Worm (Caenorhabditis elegans) whole organism, young adult: ENCODE data around the gene F07H5.10.

Experiments used
- aptf-2 ChIP-seq: fragments of 200-800 bp; sonication (Bioruptor generic); conservative IDR thresholded peaks from 2 replicates; pipeline ENCODE4 v1.3.6; 2022; ENCODE audit warnings: missing genetic modification reagents, missing genetic modification characterization, missing compliant biosample characterization
- cebp-1 ChIP-seq, 2 experiments: fragments of 200-800 bp in 1 of 2; sonication (Bioruptor generic) in 1 of 2; sonication (generic microtip) in 1 of 2; IDR thresholded peaks in 1 of 2; optimal IDR thresholded peaks in 1 of 2; 2 replicates each; pipeline versions ENCODE4 v1.3.6 to Lab custom; 2017 to 2022; ENCODE audit warnings: missing compliant biosample characterization in 2 of 2, missing genetic modification characterization in 2 of 2, mild to moderate bottlenecking in 1 of 2, missing genetic modification reagents in 1 of 2, moderate library complexity in 1 of 2
- cebp-2 ChIP-seq: fragments of 200-800 bp; sonication (Bioruptor generic); IDR thresholded peaks from 2 replicates; pipeline ENCODE4 v1.3.6; 2022; ENCODE audit warnings: missing genetic modification characterization, missing compliant biosample characterization
- dpff-1 ChIP-seq: sonication (generic microtip); optimal IDR thresholded peaks from 2 replicates; lab custom pipeline; 2017; ENCODE audit warnings: mild to moderate bottlenecking, missing genetic modification characterization, missing compliant biosample characterization
- lin-40 ChIP-seq: sonication (generic microtip); optimal IDR thresholded peaks from 2 replicates; lab custom pipeline; 2016; ENCODE audit warnings: missing genetic modification characterization, mild to moderate bottlenecking, missing compliant biosample characterization, missing genotype, missing genetic modification reagents
- sptf-2 ChIP-seq: fragments of 200-800 bp; sonication (Bioruptor generic); optimal IDR thresholded peaks from 2 replicates; lab custom pipeline; 2018; ENCODE audit warnings: mild to moderate bottlenecking, missing genetic modification characterization, missing compliant biosample characterization
- tbp1 ChIP-seq: fragments of 200-800 bp; sonication (Bioruptor generic); optimal IDR thresholded peaks from 2 replicates; lab custom pipeline; 2018; ENCODE audit warnings: mild to moderate bottlenecking, missing genetic modification characterization, missing compliant biosample characterization
- unc-62 ChIP-seq: fragments of 150-350 bp; optimal IDR thresholded peaks from 2 replicates; lab custom pipeline; 2014; ENCODE audit warnings: missing biosample characterization, missing genetic modification reagents, missing genetic modification characterization

DNA sequence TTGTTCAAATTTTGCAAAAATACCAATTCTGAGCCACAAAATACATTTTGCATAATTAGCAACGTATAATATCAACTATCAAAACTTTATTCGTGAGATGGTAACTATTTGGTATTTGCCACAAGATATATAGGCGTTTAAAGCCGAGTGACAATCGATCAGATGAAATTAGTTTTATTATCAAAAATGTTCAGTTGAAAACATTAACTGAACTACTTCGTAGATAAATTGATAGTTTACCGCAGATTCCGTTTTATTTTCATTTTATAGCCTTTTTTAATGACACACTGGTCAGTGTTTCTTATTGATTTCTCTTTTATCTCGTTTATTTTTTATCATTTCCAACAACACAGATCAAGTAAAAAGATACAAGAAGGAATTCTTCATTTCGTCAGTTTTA lies 8.8 kb upstream of the F07H5.10 start:
- TF ChIP-seq tbp1: no peak
- TF ChIP-seq cebp-1 (GFP tag; IDR thresholded peaks at IDR 0.05; lab: Robert Waterston, UW): no peak
- TF ChIP-seq cebp-1 (tag; optimal IDR thresholded peaks at IDR 0.05; lab: Kevin White, UChicago): no peak
- no peak for TF ChIP-seq dpff-1 (tag; lab: Kevin White, UChicago)
- no peak for TF ChIP-seq sptf-2 (GFP tag; lab: Kevin White, UChicago)
- no peak for TF ChIP-seq unc-62
- TF ChIP-seq lin-40 (tag; lab: Kevin White, UChicago): no peak
- TF ChIP-seq cebp-2 (GFP tag; lab: Robert Waterston, UW): no peak
- no peak for TF ChIP-seq aptf-2 (GFP tag; lab: Robert Waterston, UW)
